Worm (Caenorhabditis elegans) whole organism, late embryonic: ENCODE results near the gene tlp-1.

Source experiments
- sox-2 ChIP-seq: fragments of 200-800 bp; sonication (Bioruptor generic); IDR thresholded peaks from 2 replicates; pipeline ENCODE4 v1.3.6; 2022; ENCODE audit warnings: missing genetic modification reagents, missing genetic modification characterization, missing compliant biosample characterization
- ttx-3 ChIP-seq: sonication (generic microtip); optimal IDR thresholded peaks from 2 replicates; lab custom pipeline; 2016; ENCODE audit warnings: missing genetic modification reagents, missing genetic modification characterization, missing compliant biosample characterization

- no peak for TF ChIP-seq ttx-3 (tag; lab: Kevin White, UChicago)
- no peak for TF ChIP-seq sox-2
Measured at ce11 chrIV:13689302-13689880, 14.5 kb downstream of the tlp-1 start, which contains the start of gene T23G4.2.
